Fruit fly (Drosophila melanogaster): Measurements from ENCODE around the gene Tektin-C.

Tektin-C gene

DNA sequence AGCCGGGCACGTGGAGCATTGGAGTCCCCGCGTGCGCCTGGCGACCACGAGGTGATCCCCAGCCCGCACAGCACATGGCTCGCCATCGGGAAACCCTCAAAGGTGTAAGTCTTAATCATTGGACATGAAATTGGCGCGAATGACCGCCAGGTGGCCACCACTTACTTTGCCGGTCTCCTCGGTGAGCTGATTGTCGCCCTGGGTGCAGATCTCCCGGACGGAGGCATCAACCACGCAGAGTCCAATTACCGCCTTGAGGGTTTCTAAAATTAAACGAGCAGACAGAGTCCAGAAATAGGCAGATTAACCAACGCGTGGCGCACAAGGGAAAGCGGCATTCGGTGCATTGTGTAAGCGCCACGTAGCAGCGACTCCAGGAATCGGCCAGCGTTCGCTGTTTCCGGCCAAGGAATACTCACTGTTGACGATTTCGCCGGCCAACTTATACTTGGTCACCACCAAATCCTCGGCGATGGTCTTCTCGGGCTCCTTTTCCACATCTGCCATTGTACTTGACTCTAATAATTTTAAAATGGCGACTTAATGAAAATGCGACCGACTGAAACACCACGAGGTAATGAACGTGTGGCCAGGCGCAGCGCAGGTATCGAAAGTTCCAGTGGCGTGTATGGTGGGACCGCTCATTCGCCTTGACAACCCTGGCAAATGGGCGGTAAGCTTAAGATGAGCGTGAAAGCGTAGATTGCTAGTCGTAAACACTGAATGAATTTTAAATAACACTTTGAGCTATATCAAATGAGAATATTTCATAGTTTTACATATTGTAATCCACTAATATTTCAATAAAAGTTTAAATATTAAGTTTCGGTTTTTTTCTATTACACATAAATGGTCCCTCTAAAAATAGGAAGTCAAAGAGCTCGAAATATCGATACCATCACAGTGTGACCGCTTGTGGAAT is 31.2 kb downstream of the Tektin-C start, which contains the start of gene CG10576 (continued):
- TF ChIP-seq trh (GFP tag; optimal IDR thresholded peaks at IDR 0.05) (no peak), CG14860 (GFP tag; IDR thresholded peaks at IDR 0.05; ENCODE audit: partially characterized antibody) (0 out of 3 replicates have a peak, but pooled peaks have one; percentile 43), Bteb2 (GFP tag; optimal IDR thresholded peaks at IDR 0.05) (no peak), Spps (tag; optimal IDR thresholded peaks at IDR 0.05) (no peak), CG14710 (tag; optimal IDR thresholded peaks at IDR 0.05) (peak; percentile 78), sug (tag; optimal IDR thresholded peaks at IDR 0.05) (no peak), CG7786 (GFP tag; optimal IDR thresholded peaks at IDR 0.05) (no peak), CG1792 (GFP tag; optimal IDR thresholded peaks at IDR 0.05) (no peak), CG6791 (GFP tag; IDR thresholded peaks at IDR 0.05; ENCODE audit: partially characterized antibody) (no peak), h (optimal IDR thresholded peaks at IDR 0.05) (no peak), CG1024 (GFP tag; IDR thresholded peaks at IDR 0.05) (no peak), maf-S (GFP tag; optimal IDR thresholded peaks at IDR 0.05) (no peak), CG11696 (GFP tag; IDR thresholded peaks at IDR 0.05) (no peak), sob (GFP tag; IDR thresholded peaks at IDR 0.05) (no peak), Dbx (GFP tag; IDR thresholded peaks at IDR 0.05) (no peak), gfzf (GFP tag; optimal IDR thresholded peaks at IDR 0.05) (peak; percentile 90), CG17361 (GFP tag; IDR thresholded peaks at IDR 0.05) (no peak), CG7556 (GFP tag; optimal IDR thresholded peaks at IDR 0.05) (no peak), Sry-δ (GFP tag; optimal IDR thresholded peaks at IDR 0.05) (peak; percentile 68), Hsf (GFP tag; optimal IDR thresholded peaks at IDR 0.05) (peak; percentile 9), CG10565 (GFP tag; optimal IDR thresholded peaks at IDR 0.05) (no peak), CG8089 (GFP tag; optimal IDR thresholded peaks at IDR 0.05) (no peak), sens-2 (GFP tag; IDR thresholded peaks at IDR 0.05) (no peak), CG34376 (GFP tag; optimal IDR thresholded peaks at IDR 0.05) (no peak), Myb (GFP tag; optimal IDR thresholded peaks at IDR 0.05) (no peak), yki (optimal IDR thresholded peaks at IDR 0.05) (no peak), Dip3 (GFP tag; optimal IDR thresholded peaks at IDR 0.05) (no peak), CG6854 (GFP tag; optimal IDR thresholded peaks at IDR 0.05) (peak; percentile 7), CG13287 (GFP tag; IDR thresholded peaks at IDR 0.05; ENCODE audit: partially characterized antibody) (peak; percentile 74), MESR4 (GFP tag; optimal IDR thresholded peaks at IDR 0.05) (peak; percentile 95)

DNA sequence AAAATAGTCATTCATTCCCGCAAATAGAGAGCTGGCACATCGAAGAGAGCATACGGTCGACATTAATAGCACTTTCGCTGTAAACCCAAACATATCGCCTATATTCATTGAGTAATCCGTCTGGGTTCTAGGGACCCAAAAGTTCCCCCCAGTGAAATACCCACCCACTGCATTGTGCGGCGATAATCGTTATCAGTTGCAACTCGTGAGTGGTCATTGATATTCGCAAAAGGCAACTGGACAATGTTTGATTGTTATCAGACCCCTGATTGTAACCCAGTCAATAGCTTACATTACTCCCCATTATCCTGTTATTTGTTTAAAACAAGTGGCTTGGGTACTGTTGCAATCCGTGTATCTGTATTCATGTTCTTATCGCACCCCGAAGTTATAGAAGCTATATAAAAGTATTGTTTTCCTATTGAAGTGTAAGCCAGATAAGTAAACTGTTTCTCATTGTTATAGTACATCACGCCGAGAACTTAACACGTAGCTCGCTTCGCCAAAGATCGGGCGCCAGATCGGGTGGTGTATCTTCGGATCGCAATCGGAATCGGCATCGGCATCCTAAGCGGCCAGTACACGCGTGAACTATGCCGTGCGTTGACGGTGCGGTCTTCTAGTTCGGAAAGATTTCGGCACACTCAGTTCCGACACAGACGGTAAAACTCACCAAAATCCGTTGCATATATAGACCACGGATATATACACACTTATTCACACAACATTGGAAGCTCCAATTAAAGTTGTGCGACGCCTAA is 42.6 kb downstream of the Tektin-C start:
- TF ChIP-seq CG4820 (GFP tag; optimal IDR thresholded peaks at IDR 0.05) (no peak), CG4360 (GFP tag; IDR thresholded peaks at IDR 0.05) (no peak), grn (GFP tag; optimal IDR thresholded peaks at IDR 0.05) (peak; percentile 60), Med (GFP tag) (peak; percentile 48), CrebB (tag; optimal IDR thresholded peaks at IDR 0.05) (no peak), Dll (GFP tag; IDR thresholded peaks at IDR 0.05; ENCODE audit: partially characterized antibody) (no peak), CG10543 (GFP tag; optimal IDR thresholded peaks at IDR 0.05) (peak; percentile 18), B-H2 (GFP tag; optimal IDR thresholded peaks at IDR 0.05) (peak; percentile 16), CG34376 (GFP tag; optimal IDR thresholded peaks at IDR 0.05) (peak; percentile 3), gro (GFP tag; optimal IDR thresholded peaks at IDR 0.05) (peak; percentile 3), sug (tag; optimal IDR thresholded peaks at IDR 0.05) (peak; percentile 30), CG9932 (GFP tag; IDR thresholded peaks at IDR 0.05) (0 out of 2 replicates have a peak, but pooled peaks have one; percentile 6), pfk (GFP tag; optimal IDR thresholded peaks at IDR 0.05) (no peak), Hr78 (GFP tag; optimal IDR thresholded peaks at IDR 0.05) (peak in 1 of 2 experiments; percentile 47), E2f2 (GFP tag; IDR thresholded peaks at IDR 0.05) (peak; percentile 7; the same call in 1 of the 2 replicates), jing (GFP tag; optimal IDR thresholded peaks at IDR 0.05) (no peak), Deaf1 (tag; optimal IDR thresholded peaks at IDR 0.05) (peak; percentile 96), Vsx1 (GFP tag; optimal IDR thresholded peaks at IDR 0.05) (no peak), CG9437 (GFP tag; optimal IDR thresholded peaks at IDR 0.05) (no peak)

All from whole organism, embryonic.